Worm (Caenorhabditis elegans) whole organism, young adult: ENCODE data around the gene C05C10.3.

Experiments used
- C17E4.6 ChIP-seq: fragments of 200-800 bp; sonication (Bioruptor generic); IDR thresholded peaks from 2 replicates; pipeline ENCODE4 v1.3.6; 2022; ENCODE audit warnings: missing genetic modification reagents, missing genetic modification characterization, missing compliant biosample characterization
- D2030.7 ChIP-seq: fragments of 200-800 bp; sonication (Bioruptor generic); IDR thresholded peaks from 2 replicates; pipeline ENCODE4 v1.3.6; 2022; ENCODE audit warnings: missing genetic modification reagents, missing genetic modification characterization, missing compliant biosample characterization
- F23B12.7 ChIP-seq: sonication (generic microtip); optimal IDR thresholded peaks from 2 replicates; lab custom pipeline; 2017; ENCODE audit warnings: missing genetic modification characterization, mild to moderate bottlenecking, missing compliant biosample characterization, antibody characterized with exemption, moderate library complexity; ENCODE audit not compliant: insufficient read depth
- F33H1.4 ChIP-seq: fragments of 200-800 bp; sonication (Bioruptor generic); IDR thresholded peaks from 2 replicates; pipeline ENCODE4 v1.3.6; 2022; ENCODE audit warnings: missing genetic modification reagents, missing genetic modification characterization, missing compliant biosample characterization
- F37B4.10 ChIP-seq: fragments of 200-800 bp; sonication (Bioruptor generic); IDR thresholded peaks from 2 replicates; pipeline ENCODE4 v1.3.6; 2022; ENCODE audit warnings: missing genetic modification characterization, missing compliant biosample characterization
- F39B2.1 ChIP-seq: fragments of 200-800 bp; sonication (Bioruptor generic); IDR thresholded peaks from 2 replicates; pipeline ENCODE4 v1.3.6; 2022; ENCODE audit warnings: missing genetic modification reagents, missing genetic modification characterization, missing compliant biosample characterization
- F49E8.2 ChIP-seq: sonication (generic microtip); optimal IDR thresholded peaks from 3 replicates; lab custom pipeline; 2017; ENCODE audit warnings: missing genetic modification characterization, mild to moderate bottlenecking, missing compliant biosample characterization, antibody characterized with exemption, moderate library complexity; ENCODE audit not compliant: insufficient read depth
- F52B5.7 ChIP-seq: sonication (generic microtip); optimal IDR thresholded peaks from 2 replicates; lab custom pipeline; 2016; ENCODE audit warnings: mild to moderate bottlenecking, missing genetic modification characterization, missing compliant biosample characterization
- F57C9.4 ChIP-seq: sonication (generic microtip); optimal IDR thresholded peaks from 2 replicates; lab custom pipeline; 2017; ENCODE audit warnings: mild to moderate bottlenecking, missing genetic modification characterization, missing compliant biosample characterization
- T07F8.4 ChIP-seq: sonication (generic microtip); optimal IDR thresholded peaks from 2 replicates; lab custom pipeline; 2016; ENCODE audit warnings: mild to moderate bottlenecking, missing genetic modification characterization, moderate library complexity, missing compliant biosample characterization
- Y53F4B.3 ChIP-seq: fragments of 200-800 bp; sonication (Bioruptor generic); IDR thresholded peaks from 2 replicates; pipeline ENCODE4 v1.3.6; 2022; ENCODE audit warnings: missing genetic modification reagents, missing genetic modification characterization, missing compliant biosample characterization
- Y56A3A.18 ChIP-seq: fragments of 200-800 bp; sonication (Bioruptor generic); IDR thresholded peaks from 2 replicates; pipeline ENCODE4 v1.3.6; 2022; ENCODE audit warnings: missing genetic modification reagents, missing genetic modification characterization, missing compliant biosample characterization
- Y67H2A.10 ChIP-seq: fragments of 200-800 bp; sonication (Bioruptor generic); conservative IDR thresholded peaks from 2 replicates; pipeline ENCODE4 v1.3.6; 2022; ENCODE audit warnings: missing genetic modification reagents, missing genetic modification characterization, missing compliant biosample characterization
- akir-1 ChIP-seq: fragments of 200-800 bp; sonication (Bioruptor generic); optimal IDR thresholded peaks from 2 replicates; lab custom pipeline; 2018; ENCODE audit warnings: mild to moderate bottlenecking, missing genetic modification characterization, moderate library complexity, missing compliant biosample characterization
- ama-1 ChIP-seq, 3 experiments: fragments of 150-350 bp in 1 of 3; sonication (generic microtip) in 2 of 3; optimal IDR thresholded peaks; 2 replicates each; lab custom pipeline; 2014 to 2018; ENCODE audit warnings: missing biosample characterization in 2 of 3, missing genetic modification characterization in 2 of 3, missing genetic modification reagents in 2 of 3
- attf-3 ChIP-seq: fragments of 200-800 bp; sonication (Bioruptor generic); conservative IDR thresholded peaks from 2 replicates; pipeline ENCODE4 v1.3.6; 2022; ENCODE audit warnings: missing genetic modification reagents, missing genetic modification characterization, missing compliant biosample characterization
- attf-6 ChIP-seq: fragments of 200-800 bp; sonication (Bioruptor generic); IDR thresholded peaks from 2 replicates; pipeline ENCODE4 v1.3.6; 2022; ENCODE audit warnings: missing genetic modification reagents, missing genetic modification characterization, missing compliant biosample characterization
- ccch-3 ChIP-seq: fragments of 200-800 bp; sonication (Bioruptor generic); optimal IDR thresholded peaks from 2 replicates; lab custom pipeline; 2018; ENCODE audit warnings: mild to moderate bottlenecking, missing genetic modification characterization, missing compliant biosample characterization
- chd-7 ChIP-seq: sonication (generic microtip); optimal IDR thresholded peaks from 2 replicates; lab custom pipeline; 2016; ENCODE audit warnings: mild to moderate bottlenecking, missing genetic modification characterization, moderate library complexity, missing compliant biosample characterization
- die-1 ChIP-seq: sonication (generic microtip); optimal IDR thresholded peaks from 2 replicates; lab custom pipeline; 2016; ENCODE audit warnings: missing genotype, mild to moderate bottlenecking, missing genetic modification characterization, missing compliant biosample characterization
- dox-1 ChIP-seq: fragments of 200-800 bp; sonication (Bioruptor generic); IDR thresholded peaks from 2 replicates; pipeline ENCODE4 v1.3.6; 2022; ENCODE audit warnings: missing genetic modification reagents, missing genetic modification characterization, missing compliant biosample characterization
- efl-1 ChIP-seq: fragments of 150-350 bp; optimal IDR thresholded peaks from 2 replicates; lab custom pipeline; 2014; ENCODE audit warnings: missing biosample characterization, missing genetic modification reagents, missing genetic modification characterization
- ets-4 ChIP-seq: fragments of 200-800 bp; sonication (Bioruptor generic); optimal IDR thresholded peaks from 2 replicates; lab custom pipeline; 2018; ENCODE audit warnings: mild to moderate bottlenecking, missing genetic modification characterization, missing compliant biosample characterization
- gei-17 ChIP-seq: fragments of 200-800 bp; sonication (Bioruptor generic); optimal IDR thresholded peaks from 2 replicates; lab custom pipeline; 2018; ENCODE audit warnings: mild to moderate bottlenecking, missing genetic modification characterization, missing compliant biosample characterization
- hmg-1.2 ChIP-seq: fragments of 200-800 bp; sonication (Bioruptor generic); IDR thresholded peaks from 2 replicates; pipeline ENCODE4 v1.3.6; 2022; ENCODE audit warnings: missing genetic modification reagents, missing genetic modification characterization, missing compliant biosample characterization
- hsf-1 ChIP-seq: fragments of 200-800 bp; sonication (Bioruptor generic); IDR thresholded peaks from 2 replicates; pipeline ENCODE4 v1.3.6; 2022; ENCODE audit warnings: missing genetic modification reagents, missing genetic modification characterization, missing compliant biosample characterization
- let-607 ChIP-seq, 2 experiments: fragments of 200-800 bp in 1 of 2; sonication (Bioruptor generic) in 1 of 2; sonication (generic microtip) in 1 of 2; optimal IDR thresholded peaks; 2 replicates each; lab custom pipeline; 2016 to 2018; ENCODE audit warnings: mild to moderate bottlenecking in 2 of 2, missing compliant biosample characterization in 2 of 2, missing genetic modification characterization in 2 of 2, moderate library complexity in 2 of 2, missing genotype in 1 of 2
- lin-26 ChIP-seq: fragments of 200-800 bp; sonication (Bioruptor generic); IDR thresholded peaks from 2 replicates; pipeline ENCODE4 v1.3.6; 2022; ENCODE audit warnings: missing genetic modification reagents, missing genetic modification characterization, missing compliant biosample characterization
- lsl-1 ChIP-seq: fragments of 200-800 bp; sonication (Bioruptor generic); optimal IDR thresholded peaks from 2 replicates; lab custom pipeline; 2018; ENCODE audit warnings: mild to moderate bottlenecking, missing genetic modification characterization, moderate library complexity, missing compliant biosample characterization
- lsy-27 ChIP-seq: sonication (generic microtip); optimal IDR thresholded peaks from 2 replicates; lab custom pipeline; 2017; ENCODE audit warnings: missing genetic modification characterization, mild to moderate bottlenecking, missing compliant biosample characterization, antibody characterized with exemption, missing genotype, borderline replicate concordance; ENCODE audit not compliant: insufficient read depth
- nfya-2 ChIP-seq: fragments of 200-800 bp; sonication (Bioruptor generic); IDR thresholded peaks from 2 replicates; pipeline ENCODE4 v1.3.6; 2022; ENCODE audit warnings: missing genetic modification reagents, missing genetic modification characterization, missing compliant biosample characterization
- nhr-120 ChIP-seq: fragments of 200-800 bp; sonication (Bioruptor generic); IDR thresholded peaks from 2 replicates; pipeline ENCODE4 v1.3.6; 2022; ENCODE audit warnings: missing genetic modification characterization, missing compliant biosample characterization
- nhr-80 ChIP-seq: sonication (generic microtip); optimal IDR thresholded peaks from 2 replicates; lab custom pipeline; 2016; ENCODE audit warnings: missing genetic modification characterization, missing compliant biosample characterization
- repo-1 ChIP-seq: sonication (generic microtip); optimal IDR thresholded peaks from 2 replicates; lab custom pipeline; 2017; ENCODE audit warnings: mild to moderate bottlenecking, missing genetic modification characterization, missing compliant biosample characterization
- rpc-1 ChIP-seq, 2 experiments: fragments of 150-350 bp in 1 of 2; sonication (generic microtip) in 1 of 2; optimal IDR thresholded peaks; 2 replicates each; lab custom pipeline; 2014 to 2018; ENCODE audit warnings: missing biosample characterization in 1 of 2, missing genetic modification characterization in 1 of 2, missing genetic modification reagents in 1 of 2, missing genotype in 1 of 2
- sea-2 ChIP-seq: fragments of 200-800 bp; sonication (Bioruptor generic); IDR thresholded peaks from 2 replicates; pipeline ENCODE4 v1.3.6; 2022; ENCODE audit warnings: missing genetic modification characterization, missing compliant biosample characterization
- snpc-1.3 ChIP-seq: sonication (generic microtip); optimal IDR thresholded peaks from 2 replicates; lab custom pipeline; 2017; ENCODE audit warnings: missing genetic modification characterization, mild to moderate bottlenecking, missing compliant biosample characterization, antibody characterized with exemption, moderate library complexity, missing genotype, missing genetic modification reagents; ENCODE audit not compliant: insufficient read depth
- snpc-3.4 ChIP-seq: sonication (generic microtip); optimal IDR thresholded peaks from 2 replicates; lab custom pipeline; 2017; ENCODE audit warnings: missing genetic modification characterization, mild to moderate bottlenecking, missing compliant biosample characterization, antibody characterized with exemption, moderate library complexity, missing genotype, missing genetic modification reagents
- unc-130 ChIP-seq: sonication (generic microtip); optimal IDR thresholded peaks from 2 replicates; lab custom pipeline; 2016; ENCODE audit warnings: missing genetic modification reagents, missing genetic modification characterization, missing compliant biosample characterization
- ztf-18 ChIP-seq: sonication (generic microtip); optimal IDR thresholded peaks from 2 replicates; lab custom pipeline; 2016; ENCODE audit warnings: missing genotype, mild to moderate bottlenecking, missing genetic modification characterization, missing compliant biosample characterization
- ztf-22 ChIP-seq: fragments of 200-800 bp; sonication (Bioruptor generic); optimal IDR thresholded peaks from 2 replicates; lab custom pipeline; 2018; ENCODE audit warnings: mild to moderate bottlenecking, missing genetic modification characterization, moderate library complexity, missing compliant biosample characterization
- ztf-26 ChIP-seq: sonication (generic microtip); optimal IDR thresholded peaks from 2 replicates; lab custom pipeline; 2017; ENCODE audit warnings: missing genetic modification characterization, missing compliant biosample characterization

The C05C10.3 gene

ce11 chrII:9933947-9934383, 2.7 kb downstream of the C05C10.3 start (continued):
- TF ChIP-seq hsf-1 (GFP tag; lab: Robert Waterston, UW) (0 out of 2 replicates have a peak, but pooled peaks have one; percentile 20), nhr-120 (GFP tag; lab: Robert Waterston, UW) (no peak), nfya-2 (GFP tag; lab: Robert Waterston, UW) (no peak), dox-1 (GFP tag; lab: Robert Waterston, UW) (no peak), F52B5.7 (tag; lab: Kevin White, UChicago) (peak; percentile 20), ztf-18 (no peak), let-607 (tag; optimal IDR thresholded peaks at IDR 0.05; lab: Kevin White, UChicago) (no peak), C17E4.6 (GFP tag; lab: Robert Waterston, UW) (no peak), F23B12.7 (tag; lab: Kevin White, UChicago) (peak; percentile 2), gei-17 (GFP tag; lab: Kevin White, UChicago) (no peak), F49E8.2 (tag; lab: Kevin White, UChicago) (no peak), Y56A3A.18 (GFP tag; lab: Robert Waterston, UW) (peak; percentile 45; the same call in 1 of the 2 replicates), ets-4 (GFP tag; lab: Kevin White, UChicago) (no peak), akir-1 (GFP tag; lab: Kevin White, UChicago) (no peak), unc-130 (GFP tag; lab: Kevin White, UChicago) (no peak), rpc-1 (optimal IDR thresholded peaks at IDR 0.05; lab: Kevin White, UChicago) (no peak), rpc-1 (tag; optimal IDR thresholded peaks at IDR 0.05; lab: Kevin White, UChicago) (no peak), lsl-1 (GFP tag; lab: Kevin White, UChicago) (no peak), F37B4.10 (GFP tag; lab: Robert Waterston, UW) (no peak), die-1 (tag; lab: Kevin White, UChicago) (peak; percentile 40), lin-26 (GFP tag; lab: Robert Waterston, UW) (peak; percentile 54; the same call in 1 of the 2 replicates), lsy-27 (tag; lab: Kevin White, UChicago) (no peak), repo-1 (peak; percentile 90), ama-1 (optimal IDR thresholded peaks at IDR 0.05; lab: Kevin White, UChicago) (peak; percentile 65), ama-1 (GFP tag; optimal IDR thresholded peaks at IDR 0.05; lab: Kevin White, UChicago) (no peak), hmg-1.2 (GFP tag; lab: Robert Waterston, UW) (no peak), chd-7 (tag; lab: Kevin White, UChicago) (peak; percentile 10), Y53F4B.3 (GFP tag; lab: Robert Waterston, UW) (no peak), Y67H2A.10 (no peak), ztf-26 (tag; lab: Kevin White, UChicago) (peak; percentile 14), F39B2.1 (GFP tag; lab: Robert Waterston, UW) (no peak), snpc-3.4 (tag; lab: Kevin White, UChicago) (no peak), ccch-3 (GFP tag; lab: Kevin White, UChicago) (no peak), attf-3 (GFP tag; lab: Robert Waterston, UW) (no peak), sea-2 (GFP tag; lab: Robert Waterston, UW) (no peak), F33H1.4 (GFP tag; lab: Robert Waterston, UW) (no peak), efl-1 (GFP tag; lab: Kevin White, UChicago) (no peak), snpc-1.3 (tag; lab: Kevin White, UChicago) (no peak), D2030.7 (GFP tag; lab: Robert Waterston, UW) (no peak), ztf-22 (GFP tag; lab: Kevin White, UChicago) (peak; percentile 21), nhr-80 (tag; lab: Kevin White, UChicago) (peak; percentile 18), F57C9.4 (tag; lab: Kevin White, UChicago) (no peak), T07F8.4 (no peak), attf-6 (GFP tag; lab: Robert Waterston, UW) (no peak)
